Worm (Caenorhabditis elegans) whole organism, mixed stage, embryonic: Measurements from ENCODE around the gene R07E3.7.

Experiments used
- M03D4.4 ChIP-seq: sonication (generic microtip); optimal IDR thresholded peaks from 2 replicates; lab custom pipeline; 2017; ENCODE audit warnings: mild to moderate bottlenecking, missing genetic modification characterization, missing compliant biosample characterization
- bed-3 ChIP-seq: fragments of 200-800 bp; sonication (Bioruptor generic); optimal IDR thresholded peaks from 3 replicates; lab custom pipeline; 2018; ENCODE audit warnings: mild to moderate bottlenecking, missing genetic modification characterization, moderate library complexity, missing compliant biosample characterization
- blmp-1 ChIP-seq: fragments of 150-350 bp; optimal IDR thresholded peaks from 2 replicates; lab custom pipeline; 2014; ENCODE audit warnings: missing biosample characterization, missing genetic modification characterization
- ceh-39 ChIP-seq: fragments of 150-350 bp; optimal IDR thresholded peaks from 2 replicates; lab custom pipeline; 2014; ENCODE audit warnings: missing biosample characterization, missing genetic modification characterization
- ceh-43 ChIP-seq: fragments of 200-800 bp; sonication (Bioruptor generic); optimal IDR thresholded peaks from 2 replicates; lab custom pipeline; 2018; ENCODE audit warnings: mild to moderate bottlenecking, missing genetic modification characterization, moderate library complexity, missing compliant biosample characterization
- ceh-83 ChIP-seq: fragments of 200-800 bp; sonication (Bioruptor generic); optimal IDR thresholded peaks from 2 replicates; lab custom pipeline; 2018; ENCODE audit warnings: mild to moderate bottlenecking, missing genetic modification characterization, missing compliant biosample characterization
- ces-1 ChIP-seq: fragments of 150-350 bp; optimal IDR thresholded peaks from 2 replicates; lab custom pipeline; 2014; ENCODE audit warnings: missing biosample characterization, missing genetic modification reagents, missing genetic modification characterization
- cnd-1 ChIP-seq: fragments of 200-800 bp; sonication (Bioruptor generic); optimal IDR thresholded peaks from 2 replicates; lab custom pipeline; 2018; ENCODE audit warnings: mild to moderate bottlenecking, missing genetic modification characterization, missing compliant biosample characterization
- drap-1 ChIP-seq: fragments of 200-800 bp; sonication (Bioruptor generic); optimal IDR thresholded peaks from 3 replicates; lab custom pipeline; 2018; ENCODE audit warnings: mild to moderate bottlenecking, missing genetic modification characterization, missing compliant biosample characterization
- elt-1 ChIP-seq: sonication (generic microtip); optimal IDR thresholded peaks from 2 replicates; lab custom pipeline; 2017; ENCODE audit warnings: missing genetic modification characterization, mild to moderate bottlenecking, missing compliant biosample characterization, antibody characterized with exemption, moderate library complexity, borderline replicate concordance; ENCODE audit not compliant: insufficient read depth
- elt-3 ChIP-seq: fragments of 150-350 bp; optimal IDR thresholded peaks from 2 replicates; lab custom pipeline; 2014; ENCODE audit warnings: missing biosample characterization, missing genetic modification characterization
- flh-1 ChIP-seq: fragments of 200-800 bp; sonication (Bioruptor generic); optimal IDR thresholded peaks from 2 replicates; lab custom pipeline; 2018; ENCODE audit warnings: mild to moderate bottlenecking, missing genetic modification characterization, moderate library complexity, missing compliant biosample characterization
- ham-2 ChIP-seq: fragments of 200-800 bp; sonication (Bioruptor generic); optimal IDR thresholded peaks from 2 replicates; lab custom pipeline; 2018; ENCODE audit warnings: mild to moderate bottlenecking, missing genetic modification characterization, missing compliant biosample characterization
- hlh-1 ChIP-seq: fragments of 150-350 bp; optimal IDR thresholded peaks from 2 replicates; lab custom pipeline; 2014; ENCODE audit warnings: missing biosample characterization, missing genetic modification reagents, missing genetic modification characterization
- lin-13 ChIP-seq: fragments of 150-350 bp; optimal IDR thresholded peaks from 2 replicates; lab custom pipeline; 2014; ENCODE audit warnings: missing biosample characterization, missing genetic modification characterization
- lin-32 ChIP-seq: fragments of 200-800 bp; sonication (Bioruptor generic); optimal IDR thresholded peaks from 2 replicates; lab custom pipeline; 2018; ENCODE audit warnings: mild to moderate bottlenecking, missing genetic modification characterization, missing compliant biosample characterization
- lsy-2 ChIP-seq: fragments of 150-350 bp; optimal IDR thresholded peaks from 2 replicates; lab custom pipeline; 2014; ENCODE audit warnings: missing biosample characterization, missing genetic modification characterization
- mab-5 ChIP-seq: fragments of 150-350 bp; optimal IDR thresholded peaks from 2 replicates; lab custom pipeline; 2014; ENCODE audit warnings: missing biosample characterization, missing genetic modification characterization
- mep-1 ChIP-seq: fragments of 150-350 bp; optimal IDR thresholded peaks from 2 replicates; lab custom pipeline; 2017; ENCODE audit warnings: missing biosample characterization, missing genetic modification reagents, missing genetic modification characterization, inconsistent platforms
- mls-2 ChIP-seq: sonication (generic microtip); optimal IDR thresholded peaks from 2 replicates; lab custom pipeline; 2016; ENCODE audit warnings: mild to moderate bottlenecking, missing genetic modification characterization, moderate library complexity, missing compliant biosample characterization
- nhr-12 ChIP-seq: fragments of 150-350 bp; optimal IDR thresholded peaks from 2 replicates; lab custom pipeline; 2014; ENCODE audit warnings: missing biosample characterization, missing genetic modification characterization
- nhr-2 ChIP-seq: fragments of 150-350 bp; optimal IDR thresholded peaks from 2 replicates; lab custom pipeline; 2014; ENCODE audit warnings: missing biosample characterization, missing genetic modification characterization
- nhr-237 ChIP-seq: fragments of 150-350 bp; optimal IDR thresholded peaks from 2 replicates; lab custom pipeline; 2014; ENCODE audit warnings: missing biosample characterization, missing genetic modification characterization
- nhr-28 ChIP-seq: fragments of 150-350 bp; optimal IDR thresholded peaks from 2 replicates; lab custom pipeline; 2014; ENCODE audit warnings: missing biosample characterization, missing genetic modification characterization
- nhr-76 ChIP-seq: sonication (generic microtip); optimal IDR thresholded peaks from 2 replicates; lab custom pipeline; 2017; ENCODE audit warnings: missing biosample characterization, missing genetic modification characterization
- pha-4 ChIP-seq: fragments of 150-350 bp; optimal IDR thresholded peaks from 2 replicates; lab custom pipeline; 2018; ENCODE audit warnings: missing biosample characterization, missing genetic modification reagents, missing genetic modification characterization
- sem-2 ChIP-seq: fragments of 200-800 bp; sonication (Bioruptor generic); optimal IDR thresholded peaks from 2 replicates; lab custom pipeline; 2018; ENCODE audit warnings: mild to moderate bottlenecking, missing genetic modification characterization, missing compliant biosample characterization
- snpc-4 ChIP-seq: fragments of 150-350 bp; optimal IDR thresholded peaks from 2 replicates; lab custom pipeline; 2014; ENCODE audit warnings: missing biosample characterization, missing genetic modification characterization
- sptf-1 ChIP-seq: sonication (generic microtip); optimal IDR thresholded peaks from 2 replicates; lab custom pipeline; 2017; ENCODE audit warnings: mild to moderate bottlenecking, missing genetic modification characterization, moderate library complexity, missing compliant biosample characterization
- tbx-8 ChIP-seq: fragments of 200-800 bp; sonication (Bioruptor generic); optimal IDR thresholded peaks from 2 replicates; lab custom pipeline; 2018; ENCODE audit warnings: mild to moderate bottlenecking, missing genetic modification characterization, moderate library complexity, missing compliant biosample characterization
- unc-120 ChIP-seq: sonication (generic microtip); optimal IDR thresholded peaks from 2 replicates; lab custom pipeline; 2017; ENCODE audit warnings: missing genetic modification characterization, missing compliant biosample characterization; ENCODE audit not compliant: poor library complexity, severe bottlenecking
- unc-39 ChIP-seq: fragments of 150-350 bp; optimal IDR thresholded peaks from 2 replicates; lab custom pipeline; 2014; ENCODE audit warnings: missing biosample characterization, missing genetic modification characterization
- unc-62 ChIP-seq: fragments of 150-350 bp; optimal IDR thresholded peaks from 2 replicates; lab custom pipeline; 2014; ENCODE audit warnings: missing biosample characterization, missing genetic modification reagents, missing genetic modification characterization
- zip-8 ChIP-seq: fragments of 150-350 bp; optimal IDR thresholded peaks from 2 replicates; lab custom pipeline; 2014; ENCODE audit warnings: missing biosample characterization, missing genetic modification characterization
- ztf-11 ChIP-seq: fragments of 150-350 bp; optimal IDR thresholded peaks from 2 replicates; lab custom pipeline; 2014; ENCODE audit warnings: missing biosample characterization, missing genetic modification characterization

The R07E3.7 gene

ce11 chrX:10386408-10386807, 30.9 kb upstream of the R07E3.7 start, which contains the start of gene dyf-6:
TSS of gene dyf-6 (minus strand) at chrX:10386508.
- TF ChIP-seq nhr-76 (tag; lab: Kevin White, UChicago) (no peak), elt-1 (tag; lab: Kevin White, UChicago) (no peak), nhr-2 (tag; lab: Kevin White, UChicago) (no peak), lin-32 (GFP tag; lab: Kevin White, UChicago) (no peak), sptf-1 (tag; lab: Kevin White, UChicago) (no peak), unc-62 (no peak), sem-2 (GFP tag; lab: Kevin White, UChicago) (no peak), unc-120 (tag; lab: Kevin White, UChicago) (no peak), pha-4 (no peak), mab-5 (tag; lab: Kevin White, UChicago) (no peak), ceh-83 (GFP tag; lab: Kevin White, UChicago) (no peak), ztf-11 (tag; lab: Kevin White, UChicago) (no peak), zip-8 (tag; lab: Kevin White, UChicago) (no peak), ceh-43 (GFP tag; lab: Kevin White, UChicago) (no peak)

- TF ChIP-seq ztf-11 (tag; lab: Kevin White, UChicago) (no peak), elt-3 (tag; lab: Kevin White, UChicago) (no peak), nhr-76 (tag; lab: Kevin White, UChicago) (no peak), mls-2 (no peak)
Measured at ce11 chrX:10386001-10386400, 30.5 kb upstream of the R07E3.7 start.

- TF ChIP-seq tbx-8 (GFP tag; lab: Kevin White, UChicago) (no peak), elt-3 (tag; lab: Kevin White, UChicago) (no peak), ceh-39 (no peak), lsy-2 (no peak), drap-1 (GFP tag; lab: Kevin White, UChicago) (no peak), nhr-76 (tag; lab: Kevin White, UChicago) (no peak), lin-32 (GFP tag; lab: Kevin White, UChicago) (no peak)
- TF ChIP-seq, all 35 proteins: peak for 0
Measured at ce11 chrX:10379678-10380077, 24.1 kb upstream of the R07E3.7 start, which contains the start of gene rme-4. TSS of gene rme-4 (minus strand) at chrX:10379845.

- TF ChIP-seq zip-8 (tag; lab: Kevin White, UChicago) (no peak), ceh-83 (GFP tag; lab: Kevin White, UChicago) (no peak), flh-1 (GFP tag; lab: Kevin White, UChicago) (no peak), cnd-1 (no peak), ztf-11 (tag; lab: Kevin White, UChicago) (peak; percentile 27), nhr-12 (tag; lab: Kevin White, UChicago) (no peak), mab-5 (tag; lab: Kevin White, UChicago) (no peak), pha-4 (peak; percentile 39), lsy-2 (peak; percentile 54), ceh-39 (no peak), nhr-237 (tag; lab: Kevin White, UChicago) (peak; percentile 91), nhr-76 (tag; lab: Kevin White, UChicago) (no peak), M03D4.4 (tag; lab: Kevin White, UChicago) (peak; percentile 27), tbx-8 (GFP tag; lab: Kevin White, UChicago) (no peak), ces-1 (GFP tag; lab: Kevin White, UChicago) (peak; percentile 79), unc-62 (peak; percentile 78), sem-2 (GFP tag; lab: Kevin White, UChicago) (no peak), hlh-1 (tag; lab: Kevin White, UChicago) (peak; percentile 39), snpc-4 (tag; lab: Kevin White, UChicago) (no peak), elt-3 (tag; lab: Kevin White, UChicago) (no peak), unc-120 (tag; lab: Kevin White, UChicago) (peak; percentile 82), nhr-28 (no peak), drap-1 (GFP tag; lab: Kevin White, UChicago) (peak; percentile 45), nhr-2 (tag; lab: Kevin White, UChicago) (no peak), ceh-43 (GFP tag; lab: Kevin White, UChicago) (no peak), unc-39 (tag; lab: Kevin White, UChicago) (no peak), bed-3 (GFP tag; lab: Kevin White, UChicago) (no peak), ham-2 (GFP tag; lab: Kevin White, UChicago) (no peak), lin-32 (GFP tag; lab: Kevin White, UChicago) (no peak), sptf-1 (tag; lab: Kevin White, UChicago) (peak; percentile 77), mep-1 (tag; lab: Kevin White, UChicago) (peak; percentile 76), elt-1 (tag; lab: Kevin White, UChicago) (no peak), mls-2 (no peak), lin-13 (no peak), blmp-1 (tag; lab: Kevin White, UChicago) (no peak)
Measured at ce11 chrX:10377663-10378062, 22.1 kb upstream of the R07E3.7 start.
